Fruit fly (Drosophila melanogaster) whole organism, embryonic: ENCODE data around the gene CG31495.

Experiments
- ATbp ChIP-seq: fragments of 200-800 bp; sonication (Bioruptor generic); optimal IDR thresholded peaks from 2 replicates; lab custom pipeline; 2017; ENCODE audit warnings: missing biosample characterization, mild to moderate bottlenecking, missing genetic modification characterization, missing genetic modification reagents
- CG10267 ChIP-seq: fragments of 200-800 bp; sonication (Bioruptor generic); optimal IDR thresholded peaks from 2 replicates; lab custom pipeline; 2018; ENCODE audit warnings: missing biosample characterization, mild to moderate bottlenecking, missing genetic modification characterization, moderate library complexity
- CG11085 ChIP-seq: fragments of 200-800 bp; sonication (Bioruptor generic); IDR thresholded peaks from 2 replicates; pipeline ENCODE4 v1.3.6; 2022; ENCODE audit warnings: missing biosample characterization, missing genetic modification characterization
- CG11504 ChIP-seq: fragments of 200-800 bp; sonication (Bioruptor generic); optimal IDR thresholded peaks from 3 replicates; lab custom pipeline; 2019; ENCODE audit warnings: missing biosample characterization, mild to moderate bottlenecking, missing genetic modification characterization, moderate library complexity
- CG12219 ChIP-seq: fragments of 200-800 bp; sonication (Bioruptor generic); optimal IDR thresholded peaks from 3 replicates; lab custom pipeline; 2018; ENCODE audit warnings: missing biosample characterization, mild to moderate bottlenecking, missing genetic modification characterization
- CG18476 ChIP-seq: fragments of 200-800 bp; sonication (Bioruptor generic); optimal IDR thresholded peaks from 2 replicates; lab custom pipeline; 2016; ENCODE audit warnings: missing biosample characterization, mild to moderate bottlenecking, missing genetic modification characterization
- CG18599 ChIP-seq: fragments of 200-800 bp; sonication (Bioruptor generic); optimal IDR thresholded peaks from 3 replicates; lab custom pipeline; 2017; ENCODE audit warnings: missing biosample characterization, missing genetic modification characterization, mild to moderate bottlenecking, moderate library complexity, missing genetic modification reagents
- CG2199 ChIP-seq: fragments of 200-800 bp; sonication (Bioruptor generic); IDR thresholded peaks from 3 replicates; pipeline ENCODE4 v1.3.6; 2022; ENCODE audit warnings: missing biosample characterization, missing genetic modification characterization
- CG2678 ChIP-seq: fragments of 200-800 bp; sonication (Bioruptor generic); optimal IDR thresholded peaks from 3 replicates; lab custom pipeline; 2019; ENCODE audit warnings: missing biosample characterization, mild to moderate bottlenecking, missing genetic modification characterization, moderate library complexity
- CG30403 ChIP-seq: fragments of 200-800 bp; sonication (Bioruptor generic); optimal IDR thresholded peaks from 3 replicates; lab custom pipeline; 2016; ENCODE audit warnings: missing biosample characterization, missing genetic modification characterization
- CG31441 ChIP-seq: fragments of 200-800 bp; sonication (Bioruptor generic); IDR thresholded peaks from 2 replicates; pipeline ENCODE4 v1.3.6; 2022; ENCODE audit warnings: missing biosample characterization, missing genetic modification characterization
- CG3407 ChIP-seq: fragments of 200-800 bp; sonication (Bioruptor generic); optimal IDR thresholded peaks from 2 replicates; lab custom pipeline; 2018; ENCODE audit warnings: missing biosample characterization, mild to moderate bottlenecking, missing genetic modification characterization
- CG4360 ChIP-seq: fragments of 200-800 bp; sonication (Bioruptor generic); IDR thresholded peaks from 2 replicates; pipeline ENCODE4 v1.3.6; 2022; ENCODE audit warnings: missing biosample characterization, missing genetic modification characterization
- CG4730 ChIP-seq: fragments of 200-800 bp; sonication (Bioruptor generic); IDR thresholded peaks from 2 replicates; pipeline ENCODE4 v1.3.6; 2022; ENCODE audit warnings: missing biosample characterization, missing genetic modification characterization
- CG6654 ChIP-seq: fragments of 200-800 bp; sonication (Bioruptor generic); optimal IDR thresholded peaks from 2 replicates; lab custom pipeline; 2017; ENCODE audit warnings: missing biosample characterization, mild to moderate bottlenecking, missing genetic modification characterization
- CG6683 ChIP-seq: fragments of 200-800 bp; sonication (Bioruptor generic); optimal IDR thresholded peaks from 2 replicates; lab custom pipeline; 2017; ENCODE audit warnings: missing biosample characterization, mild to moderate bottlenecking, missing genetic modification characterization, missing genetic modification reagents
- CG6765 ChIP-seq: fragments of 200-800 bp; sonication (Bioruptor generic); optimal IDR thresholded peaks from 3 replicates; lab custom pipeline; 2017; ENCODE audit warnings: missing biosample characterization, mild to moderate bottlenecking, missing genetic modification characterization
- CG6791 ChIP-seq: fragments of 200-800 bp; sonication (Bioruptor generic); IDR thresholded peaks from 3 replicates; pipeline ENCODE4 v1.3.6; 2022; ENCODE audit warnings: missing biosample characterization, missing genetic modification characterization; ENCODE audit not compliant: partially characterized antibody
- CG8478 ChIP-seq: fragments of >200 bp; optimal IDR thresholded peaks from 2 replicates; lab custom pipeline; 2018
- CG8765 ChIP-seq: fragments of 200-800 bp; sonication (Bioruptor generic); IDR thresholded peaks from 2 replicates; pipeline ENCODE4 v1.3.6; 2022; ENCODE audit warnings: missing biosample characterization, missing genetic modification characterization
- CG8944 ChIP-seq: fragments of 200-800 bp; sonication (Bioruptor generic); optimal IDR thresholded peaks from 3 replicates; lab custom pipeline; 2016; ENCODE audit warnings: missing biosample characterization, missing genetic modification characterization
- CG9932 ChIP-seq: fragments of 200-800 bp; sonication (Bioruptor generic); IDR thresholded peaks from 2 replicates; pipeline ENCODE4 v1.3.6; 2022; ENCODE audit warnings: missing biosample characterization, missing genetic modification characterization
- Dp ChIP-seq: fragments of 200-800 bp; sonication (Bioruptor generic); optimal IDR thresholded peaks from 2 replicates; lab custom pipeline; 2018; ENCODE audit warnings: missing biosample characterization, mild to moderate bottlenecking, missing genetic modification characterization, moderate library complexity
- Gug ChIP-seq: fragments of 200-800 bp; sonication (Bioruptor generic); IDR thresholded peaks from 4 replicates; pipeline ENCODE4 v1.3.6; 2022; ENCODE audit warnings: missing biosample characterization, missing genetic modification characterization
- Hr51 ChIP-seq, 2 experiments: fragments of 200-800 bp; sonication (Bioruptor generic); optimal IDR thresholded peaks; 2 replicates in 1 of 2; 3 replicates in 1 of 2; lab custom pipeline; 2016 to 2018; ENCODE audit warnings: missing biosample characterization in 2 of 2, missing genetic modification characterization in 2 of 2, mild to moderate bottlenecking in 1 of 2, moderate library complexity in 1 of 2
- Lhr ChIP-seq: fragments of 200-800 bp; sonication (Bioruptor generic); optimal IDR thresholded peaks from 3 replicates; lab custom pipeline; 2017; ENCODE audit warnings: mild to moderate bottlenecking, missing biosample characterization, missing genetic modification reagents, missing genetic modification characterization
- Med ChIP-seq: fragments of 200-800 bp; sonication (Bioruptor generic); peaks from one replicate; lab custom pipeline; 2016; ENCODE audit warnings: missing biosample characterization, missing genetic modification characterization, mild to moderate bottlenecking, inconsistent platforms, moderate library complexity
- NC2α ChIP-seq: fragments of 200-800 bp; sonication (Bioruptor generic); optimal IDR thresholded peaks from 2 replicates; lab custom pipeline; 2016; ENCODE audit warnings: missing biosample characterization, missing genetic modification characterization
- NK7.1 ChIP-seq: fragments of 200-800 bp; sonication (Bioruptor generic); optimal IDR thresholded peaks from 3 replicates; lab custom pipeline; 2016; ENCODE audit warnings: missing biosample characterization, missing genetic modification characterization
- NfI ChIP-seq: fragments of 200-800 bp; sonication (Bioruptor generic); optimal IDR thresholded peaks from 3 replicates; lab custom pipeline; 2018; ENCODE audit warnings: missing biosample characterization, mild to moderate bottlenecking, missing genetic modification characterization, moderate library complexity
- Ravus ChIP-seq: fragments of 200-800 bp; sonication (Bioruptor generic); IDR thresholded peaks from 2 replicates; pipeline ENCODE4 v1.3.6; 2022; ENCODE audit warnings: missing biosample characterization, missing genetic modification characterization
- Sry-δ ChIP-seq: fragments of 200-800 bp; sonication (Bioruptor generic); optimal IDR thresholded peaks from 2 replicates; lab custom pipeline; 2016; ENCODE audit warnings: missing biosample characterization, missing genetic modification characterization
- YL-1 ChIP-seq: fragments of 200-800 bp; sonication (Bioruptor generic); optimal IDR thresholded peaks from 3 replicates; lab custom pipeline; 2017; ENCODE audit warnings: missing biosample characterization, mild to moderate bottlenecking, missing genetic modification characterization
- abd-A ChIP-seq: fragments of 200-800 bp; sonication (Bioruptor generic); optimal IDR thresholded peaks from 3 replicates; lab custom pipeline; 2019; ENCODE audit warnings: missing biosample characterization, mild to moderate bottlenecking, missing genetic modification characterization, moderate library complexity
- ash1 ChIP-seq: fragments of 200-800 bp; sonication (Bioruptor generic); optimal IDR thresholded peaks from 2 replicates; lab custom pipeline; 2018; ENCODE audit warnings: missing biosample characterization, mild to moderate bottlenecking, missing genetic modification characterization
- ato ChIP-seq: fragments of 200-800 bp; sonication (Bioruptor generic); IDR thresholded peaks from 2 replicates; pipeline ENCODE4 v1.3.6; 2022; ENCODE audit warnings: missing biosample characterization, missing genetic modification characterization; ENCODE audit not compliant: partially characterized antibody
- disco-r ChIP-seq: fragments of 200-800 bp; sonication (Bioruptor generic); optimal IDR thresholded peaks from 2 replicates; lab custom pipeline; 2016; ENCODE audit warnings: missing biosample characterization, missing genetic modification characterization
- eve ChIP-seq, 2 experiments: fragments of >200 bp; optimal IDR thresholded peaks; 2 replicates each; lab custom pipeline; 2017; ENCODE audit warnings: missing biosample characterization in 2 of 2, missing genetic modification characterization in 2 of 2
- ftz-f1 ChIP-seq: fragments of 200-800 bp; sonication (Bioruptor generic); optimal IDR thresholded peaks from 2 replicates; lab custom pipeline; 2016; ENCODE audit warnings: missing biosample characterization, missing genetic modification characterization
- gsb-n ChIP-seq: fragments of 200-800 bp; sonication (Bioruptor generic); optimal IDR thresholded peaks from 3 replicates; lab custom pipeline; 2018; ENCODE audit warnings: missing biosample characterization, mild to moderate bottlenecking, missing genetic modification characterization
- hb ChIP-seq: fragments of 200-800 bp; sonication (Bioruptor generic); IDR thresholded peaks from 3 replicates; pipeline ENCODE4 v1.3.6; 2022; ENCODE audit warnings: missing biosample characterization, missing genetic modification characterization; ENCODE audit not compliant: partially characterized antibody
- mld ChIP-seq: fragments of 200-800 bp; sonication (Bioruptor generic); IDR thresholded peaks from 3 replicates; pipeline ENCODE4 v1.3.6; 2022; ENCODE audit warnings: missing biosample characterization, missing genetic modification characterization; ENCODE audit not compliant: partially characterized antibody
- nerfin-1 ChIP-seq: fragments of 200-800 bp; sonication (Bioruptor generic); optimal IDR thresholded peaks from 3 replicates; lab custom pipeline; 2019; ENCODE audit warnings: missing biosample characterization, mild to moderate bottlenecking, missing genetic modification characterization, moderate library complexity
- otp ChIP-seq: fragments of 200-800 bp; sonication (Bioruptor generic); IDR thresholded peaks from 3 replicates; pipeline ENCODE4, ENCODE4 v1.3.6; 2022; ENCODE audit warnings: missing biosample characterization, missing genetic modification characterization
- pan ChIP-seq, 4 experiments: fragments of >200 bp in 3 of 4; fragments of 200-800 bp in 1 of 4; sonication (Bioruptor generic) in 1 of 4; optimal IDR thresholded peaks in 3 of 4; IDR thresholded peaks in 1 of 4; 2 replicates each; pipeline versions ENCODE4 v1.3.6 to Lab custom; 2017 to 2022; ENCODE audit warnings: missing biosample characterization in 2 of 4, missing genetic modification characterization in 2 of 4, mixed read lengths in 1 of 4
- prd ChIP-seq, 3 experiments: fragments of >200 bp in 2 of 3; fragments of 200-800 bp in 1 of 3; sonication (Bioruptor generic) in 1 of 3; optimal IDR thresholded peaks in 2 of 3; IDR thresholded peaks in 1 of 3; 2 replicates in 2 of 3; 3 replicates in 1 of 3; pipeline versions ENCODE4 v1.3.6 to Lab custom; 2017 to 2022; ENCODE audit warnings: missing biosample characterization in 1 of 3, missing genetic modification characterization in 1 of 3
- so ChIP-seq: fragments of 200-800 bp; sonication (Bioruptor generic); IDR thresholded peaks from 3 replicates; pipeline ENCODE4 v1.3.6; 2022; ENCODE audit warnings: missing biosample characterization, missing genetic modification characterization
- tll ChIP-seq, 2 experiments: fragments of 200-800 bp in 1 of 2; fragments of >200 bp in 1 of 2; sonication (Bioruptor generic) in 1 of 2; optimal IDR thresholded peaks; 2 replicates each; lab custom pipeline; 2017 to 2019; ENCODE audit warnings: missing biosample characterization in 2 of 2, missing genetic modification characterization in 2 of 2, mild to moderate bottlenecking in 1 of 2, moderate library complexity in 1 of 2
- vvl ChIP-seq: fragments of 200-800 bp; sonication (Bioruptor generic); IDR thresholded peaks from 2 replicates; pipeline ENCODE4 v1.3.6; 2022; ENCODE audit warnings: missing biosample characterization, missing genetic modification characterization

The CG31495 gene

DNA sequence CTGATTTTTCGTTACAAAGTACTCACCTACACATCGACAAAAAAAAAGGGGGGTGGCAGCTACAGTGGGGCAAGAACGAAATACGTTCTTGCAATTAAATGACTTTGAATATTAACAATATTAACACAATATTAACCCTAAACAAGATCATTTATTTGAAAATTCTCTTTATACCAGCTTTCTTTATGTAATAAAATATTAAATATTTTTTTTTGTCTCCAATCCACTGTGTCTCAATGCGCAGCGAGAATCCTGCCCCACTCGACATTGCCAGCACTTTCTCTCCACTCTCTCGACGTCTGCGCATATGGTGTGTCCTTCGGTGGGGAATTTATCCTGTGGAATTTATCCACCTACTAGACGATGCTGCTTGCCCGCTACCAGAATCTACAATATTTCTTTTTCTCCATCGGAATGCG is 39.3 kb downstream of the CG31495 start (continued):
- TF ChIP-seq Gug (GFP tag; lab: Robert Waterston, UW) (peak; percentile 86), CG8944 (GFP tag; lab: Kevin White, UChicago) (no peak), Dp (GFP tag; lab: Kevin White, UChicago) (no peak), NK7.1 (GFP tag; lab: Kevin White, UChicago) (peak; percentile 6), CG8765 (peak; percentile 64; the same call in 1 of the 2 replicates), NfI (peak; percentile 90), prd (optimal IDR thresholded peaks at IDR 0.05; lab: Kevin White, UChicago) (no peak), prd (GFP tag; IDR thresholded peaks at IDR 0.05; lab: Robert Waterston, UW) (peak; percentile 94), CG6765 (GFP tag; lab: Kevin White, UChicago) (peak; percentile 82), CG30403 (GFP tag; lab: Kevin White, UChicago) (peak; percentile 89), NC2α (GFP tag; lab: Kevin White, UChicago) (no peak), CG4360 (GFP tag; lab: Robert Waterston, UW) (peak; percentile 51; the same call in 1 of the 2 replicates), YL-1 (peak; percentile 64), CG6654 (GFP tag; lab: Kevin White, UChicago) (peak; percentile 67), disco-r (GFP tag; lab: Kevin White, UChicago) (peak; percentile 46), CG6791 (GFP tag; lab: Robert Waterston, UW) (no peak), eve (GFP tag; optimal IDR thresholded peaks at IDR 0.05; lab: Kevin White, UChicago) (peak in 1 of 2 experiments; percentile 94), CG31441 (GFP tag; lab: Robert Waterston, UW) (peak; percentile 83), CG18476 (GFP tag; lab: Kevin White, UChicago) (peak; percentile 85), CG4730 (GFP tag; lab: Robert Waterston, UW) (peak; percentile 93), otp (peak; percentile 93), CG6683 (peak; percentile 94), CG2199 (peak; percentile 88; the same call in 2 of the 3 replicates), pan (optimal IDR thresholded peaks at IDR 0.05; lab: Kevin White, UChicago) (no peak), pan (GFP tag; optimal IDR thresholded peaks at IDR 0.05 in 1 of 2, IDR thresholded peaks at IDR 0.05 in 1 of 2) (peak in 1 of 2 experiments; percentile 96), Med (GFP tag; lab: Kevin White, UChicago) (peak; percentile 93), gsb-n (peak; percentile 85), ATbp (GFP tag; lab: Kevin White, UChicago) (peak; percentile 91), hb (GFP tag; lab: Robert Waterston, UW) (no peak), Ravus (GFP tag; lab: Robert Waterston, UW) (peak; percentile 72), CG8478 (lab: Kevin White, UChicago) (no peak), CG10267 (peak; percentile 86), tll (GFP tag; optimal IDR thresholded peaks at IDR 0.05; lab: Kevin White, UChicago) (no peak), CG2678 (peak; percentile 92), CG9932 (peak; percentile 93), Lhr (peak; percentile 50), Hr51 (GFP tag; optimal IDR thresholded peaks at IDR 0.05; lab: Kevin White, UChicago) (peak; percentile 28 to 91), Sry-δ (GFP tag; lab: Kevin White, UChicago) (peak; percentile 11), ato (GFP tag; lab: Robert Waterston, UW) (no peak), nerfin-1 (tag; lab: Kevin White, UChicago) (peak; percentile 99), abd-A (tag; lab: Kevin White, UChicago) (no peak), CG12219 (GFP tag; lab: Kevin White, UChicago) (peak; percentile 81), CG3407 (GFP tag; lab: Kevin White, UChicago) (peak; percentile 82), ftz-f1 (GFP tag; lab: Kevin White, UChicago) (no peak), so (GFP tag; lab: Robert Waterston, UW) (peak; percentile 95), mld (no peak), CG11085 (GFP tag; lab: Robert Waterston, UW) (peak; percentile 87), ash1 (GFP tag; lab: Kevin White, UChicago) (peak; percentile 6), vvl (GFP tag; lab: Robert Waterston, UW) (peak; percentile 96), CG11504 (tag; lab: Kevin White, UChicago) (peak; percentile 91), CG18599 (GFP tag; lab: Kevin White, UChicago) (peak; percentile 98)
